Worm (Caenorhabditis elegans) whole organism, L3 larva: Measurements from ENCODE around the gene Y34F4.3.

ENCODE experiments used
- ama-1 ChIP-seq: fragments of 150-350 bp; optimal IDR thresholded peaks from 2 replicates; lab custom pipeline; 2018
- elt-1 ChIP-seq: fragments of 150-350 bp; optimal IDR thresholded peaks from 2 replicates; lab custom pipeline; 2014; ENCODE audit warnings: missing biosample characterization, missing genetic modification characterization
- elt-3 ChIP-seq, 3 experiments: fragments of 150-350 bp in 1 of 3; sonication (generic microtip) in 2 of 3; optimal IDR thresholded peaks; 2 replicates in 2 of 3; 4 replicates in 1 of 3; lab custom pipeline; 2014 to 2017; ENCODE audit warnings: missing biosample characterization in 3 of 3, missing genetic modification characterization in 3 of 3
- eor-1 ChIP-seq, 2 experiments: fragments of 150-350 bp; optimal IDR thresholded peaks; 2 replicates each; lab custom pipeline; 2014 to 2018; ENCODE audit warnings: missing biosample characterization in 2 of 2, missing genetic modification characterization in 2 of 2
- mml-1 ChIP-seq: fragments of 150-350 bp; sonication (generic microtip); optimal IDR thresholded peaks from 3 replicates; lab custom pipeline; 2014; ENCODE audit warnings: missing biosample characterization, missing genetic modification characterization
- nhr-237 ChIP-seq: fragments of 150-350 bp; optimal IDR thresholded peaks from 2 replicates; lab custom pipeline; 2014; ENCODE audit warnings: missing biosample characterization, missing genetic modification characterization
- nhr-76 ChIP-seq: fragments of 150-350 bp; sonication (generic microtip); optimal IDR thresholded peaks from 5 replicates; lab custom pipeline; 2014; ENCODE audit warnings: missing biosample characterization, missing genetic modification characterization
- nhr-77 ChIP-seq: fragments of 150-350 bp; optimal IDR thresholded peaks from 2 replicates; lab custom pipeline; 2014; ENCODE audit warnings: missing biosample characterization, missing genetic modification characterization
- unc-62 ChIP-seq: fragments of 150-350 bp; sonication (generic microtip); optimal IDR thresholded peaks from 4 replicates; lab custom pipeline; 2014; ENCODE audit warnings: missing biosample characterization, missing genetic modification reagents, missing genetic modification characterization
- ztf-11 ChIP-seq: fragments of 150-350 bp; optimal IDR thresholded peaks from 2 replicates; lab custom pipeline; 2014; ENCODE audit warnings: missing biosample characterization, missing genetic modification characterization

ce11 chrIII:1007143-1007905 lies 8.7 kb downstream of the Y34F4.3 start:
- TF ChIP-seq ztf-11 (tag; lab: Kevin White, UChicago) (no peak), mml-1 (tag; lab: Kevin White, UChicago) (no peak), elt-3 (tag; optimal IDR thresholded peaks at IDR 0.05; lab: Kevin White, UChicago) (no peak), nhr-237 (tag; lab: Kevin White, UChicago) (no peak), unc-62 (no peak), nhr-76 (no peak), nhr-77 (tag; lab: Kevin White, UChicago) (no peak), eor-1 (tag; optimal IDR thresholded peaks at IDR 0.05; lab: Kevin White, UChicago) (no peak), ama-1 (lab: Kevin White, UChicago) (no peak), elt-1 (tag; lab: Kevin White, UChicago) (no peak)
